Worm (Caenorhabditis elegans): ENCODE measurements around the gene D1014.13.

The D1014.13 gene

DNA sequence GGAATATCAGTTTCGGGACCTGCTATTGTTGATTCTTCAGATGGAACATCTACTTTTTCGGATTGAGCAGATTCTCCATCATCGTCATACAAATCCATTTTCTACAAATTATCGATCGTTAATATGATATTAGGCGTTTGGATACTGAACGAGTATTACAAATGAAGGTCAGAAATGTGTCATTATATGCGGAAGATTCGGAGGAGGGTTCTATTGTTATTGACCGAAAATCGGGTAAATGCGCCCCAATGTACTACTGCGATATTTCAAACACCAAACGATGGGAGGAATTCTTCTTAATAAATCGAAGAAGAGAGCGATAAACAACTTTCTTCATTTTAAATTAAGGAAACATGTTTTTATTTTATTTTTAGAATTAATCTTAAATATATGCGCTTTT lies 16.2 kb upstream of the D1014.13 start, which contains the start of gene spr-1:
spr-1 (minus strand) TSS at position 101 of the 400 bp plus-strand sequence.
- TF ChIP-seq tab-1 (GFP tag; IDR thresholded peaks at IDR 0.05) (no peak), flt-1 (GFP tag; IDR thresholded peaks at IDR 0.05) (no peak), klf-2 (GFP tag; conservative IDR thresholded peaks at IDR 0.05) (no peak), ref-1 (GFP tag; conservative IDR thresholded peaks at IDR 0.05) (no peak), cog-1 (tag; optimal IDR thresholded peaks at IDR 0.05) (no peak), ztf-23 (GFP tag; IDR thresholded peaks at IDR 0.05) (no peak), T22C8.4 (GFP tag; IDR thresholded peaks at IDR 0.05) (no peak), med-1 (GFP tag; optimal IDR thresholded peaks at IDR 0.05; ENCODE audit: insufficient read depth) (no peak)

DNA sequence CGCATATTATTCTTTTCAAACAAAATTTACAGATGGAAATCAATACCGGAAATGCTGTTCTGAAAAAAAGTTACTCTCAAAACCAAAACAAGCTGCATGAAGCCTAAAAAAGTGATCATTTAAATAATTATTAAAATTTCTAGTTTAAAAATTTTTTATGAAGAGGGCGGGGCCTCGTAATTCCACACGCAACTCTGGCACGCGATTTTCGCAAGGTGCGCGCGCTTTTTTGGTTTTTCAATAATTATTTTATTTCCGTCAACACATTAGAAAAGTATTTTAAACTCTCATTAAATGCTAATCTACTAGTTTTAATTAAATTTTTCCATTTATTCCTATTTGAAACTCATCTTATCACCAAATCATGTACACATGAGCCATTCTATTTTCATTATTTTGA lies 15.7 kb upstream of the D1014.13 start:
- TF ChIP-seq med-1 (GFP tag; optimal IDR thresholded peaks at IDR 0.05; ENCODE audit: insufficient read depth) (no peak), ztf-29 (GFP tag; IDR thresholded peaks at IDR 0.05) (no peak), cog-1 (tag; optimal IDR thresholded peaks at IDR 0.05) (no peak), ref-1 (GFP tag; conservative IDR thresholded peaks at IDR 0.05) (no peak), T22C8.4 (GFP tag; IDR thresholded peaks at IDR 0.05) (no peak), tab-1 (GFP tag; IDR thresholded peaks at IDR 0.05) (no peak), ztf-23 (GFP tag; IDR thresholded peaks at IDR 0.05) (no peak), flt-1 (GFP tag; IDR thresholded peaks at IDR 0.05) (no peak), klf-2 (GFP tag; conservative IDR thresholded peaks at IDR 0.05) (no peak)

DNA sequence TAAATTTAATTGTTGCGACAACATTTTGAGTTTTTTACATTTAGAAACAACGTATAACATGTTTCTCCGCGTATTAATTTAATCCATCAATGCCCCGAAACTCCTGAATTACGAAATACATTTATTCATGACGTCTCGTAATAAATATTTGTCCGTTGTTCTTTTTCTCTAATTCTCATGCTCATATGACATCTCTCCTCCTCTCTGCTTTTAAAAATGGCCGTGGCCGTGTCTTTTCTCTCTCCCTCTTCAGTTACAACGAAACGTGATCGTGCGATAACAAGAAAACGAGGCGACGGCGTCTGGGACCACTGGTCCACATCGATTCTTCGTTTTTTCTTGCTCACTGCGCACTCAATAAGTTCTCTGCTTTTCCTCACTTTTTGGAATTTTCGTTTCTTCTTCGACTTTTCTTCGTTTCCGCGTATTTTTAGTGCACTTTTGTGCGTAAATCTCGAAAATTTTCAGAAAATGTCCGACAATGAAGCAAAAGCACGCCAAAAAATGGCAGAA lies 15.2 kb upstream of the D1014.13 start, which contains the start of gene snap-1:
snap-1 (plus strand) TSS at position 463 of the 513 bp plus-strand sequence.
- no peak for TF ChIP-seq flt-1 (GFP tag; IDR thresholded peaks at IDR 0.05)
- no peak for TF ChIP-seq ztf-23 (GFP tag; IDR thresholded peaks at IDR 0.05)
- no peak for TF ChIP-seq tab-1 (GFP tag; IDR thresholded peaks at IDR 0.05)
- TF ChIP-seq ref-1 (GFP tag; conservative IDR thresholded peaks at IDR 0.05) = no peak
- TF ChIP-seq cog-1 (tag; optimal IDR thresholded peaks at IDR 0.05) = no peak
- TF ChIP-seq med-1 (GFP tag; optimal IDR thresholded peaks at IDR 0.05; ENCODE audit: insufficient read depth) = no peak
- TF ChIP-seq ztf-29 (GFP tag; IDR thresholded peaks at IDR 0.05) = no peak
- no peak for TF ChIP-seq T22C8.4 (GFP tag; IDR thresholded peaks at IDR 0.05)
- TF ChIP-seq klf-2 (GFP tag; conservative IDR thresholded peaks at IDR 0.05) = no peak

DNA sequence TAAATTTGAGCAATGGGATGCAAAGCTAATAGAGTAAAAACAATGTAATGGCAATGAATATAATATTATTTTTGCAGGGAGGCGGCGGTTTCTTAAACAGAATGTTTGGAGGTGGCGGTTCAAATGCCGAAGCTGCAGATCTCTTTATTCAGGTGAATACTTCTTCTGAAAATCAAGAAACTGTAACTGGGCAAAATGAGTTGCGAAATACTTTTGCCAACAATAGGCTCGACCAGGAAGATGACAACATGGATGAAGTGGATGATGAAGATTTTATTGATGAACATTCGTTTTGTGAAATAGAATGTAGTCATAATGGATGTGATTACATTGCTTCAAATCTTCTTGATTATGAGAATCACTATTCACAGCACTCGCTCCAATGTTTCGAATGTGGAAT lies 14.6 kb upstream of the D1014.13 start:
- TF ChIP-seq tab-1 (GFP tag; IDR thresholded peaks at IDR 0.05) = no peak
- no peak for TF ChIP-seq ztf-29 (GFP tag; IDR thresholded peaks at IDR 0.05)
- TF ChIP-seq klf-2 (GFP tag; conservative IDR thresholded peaks at IDR 0.05) = no peak
- TF ChIP-seq flt-1 (GFP tag; IDR thresholded peaks at IDR 0.05) = no peak
- no peak for TF ChIP-seq T22C8.4 (GFP tag; IDR thresholded peaks at IDR 0.05)
- no peak for TF ChIP-seq ref-1 (GFP tag; conservative IDR thresholded peaks at IDR 0.05)
- no peak for TF ChIP-seq cog-1 (tag; optimal IDR thresholded peaks at IDR 0.05)
- no peak for TF ChIP-seq ztf-23 (GFP tag; IDR thresholded peaks at IDR 0.05)
- no peak for TF ChIP-seq med-1 (GFP tag; optimal IDR thresholded peaks at IDR 0.05; ENCODE audit: insufficient read depth)

DNA sequence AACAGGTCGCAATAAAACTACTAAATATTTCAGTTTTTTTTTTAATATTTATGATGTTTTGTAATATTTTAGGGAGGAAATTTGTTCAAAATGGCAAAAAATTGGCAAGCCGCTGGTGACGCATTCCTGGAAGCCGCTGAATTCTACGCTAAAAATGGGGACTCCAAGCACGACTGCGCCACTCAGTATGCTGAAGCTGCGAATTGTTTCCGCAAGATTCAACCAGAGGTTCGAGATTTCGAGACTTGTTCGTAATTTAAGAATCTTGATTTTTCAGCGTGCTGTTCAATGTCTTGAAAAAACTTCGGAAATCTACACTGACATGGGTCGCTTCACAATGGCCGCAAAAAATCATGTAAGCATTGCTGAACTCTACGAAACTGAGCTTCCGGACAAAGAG lies 13.8 kb upstream of the D1014.13 start:
- TF ChIP-seq tab-1 (GFP tag; IDR thresholded peaks at IDR 0.05) (no peak), cog-1 (tag; optimal IDR thresholded peaks at IDR 0.05) (no peak), ref-1 (GFP tag; conservative IDR thresholded peaks at IDR 0.05) (no peak), med-1 (GFP tag; optimal IDR thresholded peaks at IDR 0.05; ENCODE audit: insufficient read depth) (no peak), flt-1 (GFP tag; IDR thresholded peaks at IDR 0.05) (no peak), klf-2 (GFP tag; conservative IDR thresholded peaks at IDR 0.05) (no peak), ztf-29 (GFP tag; IDR thresholded peaks at IDR 0.05) (no peak), ztf-23 (GFP tag; IDR thresholded peaks at IDR 0.05) (no peak)

DNA sequence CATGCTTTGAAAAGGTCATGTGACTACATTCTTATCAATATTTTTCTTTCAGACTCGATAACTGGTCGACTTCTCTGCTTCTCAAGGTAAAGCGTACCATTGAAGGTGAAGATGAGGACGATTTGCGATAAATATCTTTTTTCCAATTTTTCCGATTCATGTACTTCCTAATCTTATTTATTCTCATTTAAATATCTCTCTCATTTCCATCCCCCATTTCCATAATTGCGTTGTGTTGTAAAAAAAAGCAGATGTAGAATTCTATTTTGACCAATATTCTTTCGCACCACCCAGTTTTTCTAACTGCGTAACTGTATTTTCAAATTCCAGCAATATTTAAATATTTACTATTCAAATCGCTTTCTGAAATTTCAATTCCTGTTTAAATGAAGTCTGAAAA lies 12.5 kb upstream of the D1014.13 start, which contains the start of gene D1014.4:
D1014.4 (plus strand) TSS at position 301 of the 400 bp plus-strand sequence.
- TF ChIP-seq med-1 (GFP tag; optimal IDR thresholded peaks at IDR 0.05; ENCODE audit: insufficient read depth) = no peak
- TF ChIP-seq ztf-29 (GFP tag; IDR thresholded peaks at IDR 0.05) = no peak
- no peak for TF ChIP-seq flt-1 (GFP tag; IDR thresholded peaks at IDR 0.05)
- no peak for TF ChIP-seq T22C8.4 (GFP tag; IDR thresholded peaks at IDR 0.05)
- no peak for TF ChIP-seq klf-2 (GFP tag; conservative IDR thresholded peaks at IDR 0.05)

DNA sequence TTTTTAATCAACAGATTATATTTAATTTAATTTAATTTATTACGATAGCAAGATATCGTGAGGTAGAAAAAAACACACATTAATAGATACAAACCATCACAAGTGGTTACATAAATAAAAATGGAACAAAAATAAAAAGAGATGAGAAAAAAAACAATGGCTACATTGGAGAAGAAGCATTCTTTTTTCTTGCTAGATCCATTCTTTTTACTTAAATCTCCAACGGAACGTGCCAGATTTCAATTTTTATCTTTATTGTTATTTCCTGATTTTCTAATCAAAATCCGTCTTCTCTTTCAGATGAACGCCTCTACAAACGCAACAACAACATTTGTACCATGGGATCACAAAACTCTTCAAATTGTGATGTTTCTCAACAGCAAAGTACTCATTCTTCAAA lies 1.8 kb upstream of the D1014.13 start, which contains the start of gene D1014.2:
D1014.2 (plus strand) TSS at position 301 of the 400 bp plus-strand sequence.
- no peak for TF ChIP-seq ztf-29 (GFP tag; IDR thresholded peaks at IDR 0.05)
- TF ChIP-seq ztf-23 (GFP tag; IDR thresholded peaks at IDR 0.05) = no peak
- no peak for TF ChIP-seq tab-1 (GFP tag; IDR thresholded peaks at IDR 0.05)
- TF ChIP-seq med-1 (GFP tag; optimal IDR thresholded peaks at IDR 0.05; ENCODE audit: insufficient read depth) = no peak
- TF ChIP-seq klf-2 (GFP tag; conservative IDR thresholded peaks at IDR 0.05) = no peak
- no peak for TF ChIP-seq cog-1 (tag; optimal IDR thresholded peaks at IDR 0.05)
- TF ChIP-seq flt-1 (GFP tag; IDR thresholded peaks at IDR 0.05) = no peak
- no peak for TF ChIP-seq T22C8.4 (GFP tag; IDR thresholded peaks at IDR 0.05)
- no peak for TF ChIP-seq ref-1 (GFP tag; conservative IDR thresholded peaks at IDR 0.05)

DNA sequence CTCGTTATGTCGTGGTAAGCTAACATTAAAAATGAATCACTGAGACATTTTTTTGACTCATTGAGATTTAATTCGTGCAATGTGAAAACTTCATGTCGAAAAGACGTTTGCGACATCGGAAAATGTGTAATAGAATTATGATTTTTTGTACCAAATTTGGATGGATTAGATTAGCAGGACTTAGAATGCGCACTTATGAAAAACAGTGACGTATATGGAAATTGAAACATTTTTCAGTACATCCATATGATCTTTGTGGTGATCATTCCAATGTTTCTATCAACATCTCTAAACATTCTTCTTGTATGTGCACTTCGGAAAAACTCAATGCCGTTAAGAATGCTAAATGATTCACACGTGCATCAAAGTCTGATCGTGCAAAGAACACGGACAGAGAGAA lies 914 bp upstream of the D1014.13 start:
- no peak for TF ChIP-seq cog-1 (tag; optimal IDR thresholded peaks at IDR 0.05)
- TF ChIP-seq med-1 (GFP tag; optimal IDR thresholded peaks at IDR 0.05; ENCODE audit: insufficient read depth) = no peak
- no peak for TF ChIP-seq ref-1 (GFP tag; conservative IDR thresholded peaks at IDR 0.05)
- no peak for TF ChIP-seq flt-1 (GFP tag; IDR thresholded peaks at IDR 0.05)
- no peak for TF ChIP-seq T22C8.4 (GFP tag; IDR thresholded peaks at IDR 0.05)
- TF ChIP-seq klf-2 (GFP tag; conservative IDR thresholded peaks at IDR 0.05) = no peak
- no peak for TF ChIP-seq ztf-23 (GFP tag; IDR thresholded peaks at IDR 0.05)
- no peak for TF ChIP-seq tab-1 (GFP tag; IDR thresholded peaks at IDR 0.05)
- no peak for TF ChIP-seq ztf-29 (GFP tag; IDR thresholded peaks at IDR 0.05)

DNA sequence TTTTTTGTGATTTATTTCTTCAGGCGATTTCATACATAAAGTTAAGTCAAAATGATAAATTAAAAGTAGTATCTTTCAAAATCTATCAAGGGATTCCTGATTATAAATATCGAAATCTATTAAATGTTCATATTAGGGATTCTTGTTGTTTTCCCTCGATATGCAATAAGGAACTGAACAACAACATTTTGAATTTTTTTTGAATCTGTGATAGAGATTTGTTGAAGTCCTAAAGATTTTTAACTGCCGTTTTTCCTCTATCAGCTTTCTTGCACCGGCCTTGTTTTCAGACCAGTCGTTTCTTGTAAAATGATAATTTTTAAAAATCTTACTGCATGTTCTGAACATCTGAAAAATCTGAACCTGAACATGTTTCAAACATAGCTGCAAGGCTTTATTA lies 10.3 kb downstream of the D1014.13 start:
- TF ChIP-seq cog-1 (tag; optimal IDR thresholded peaks at IDR 0.05) = no peak
- no peak for TF ChIP-seq T22C8.4 (GFP tag; IDR thresholded peaks at IDR 0.05)
- TF ChIP-seq tab-1 (GFP tag; IDR thresholded peaks at IDR 0.05) = no peak
- no peak for TF ChIP-seq ref-1 (GFP tag; conservative IDR thresholded peaks at IDR 0.05)
- no peak for TF ChIP-seq klf-2 (GFP tag; conservative IDR thresholded peaks at IDR 0.05)
- TF ChIP-seq ztf-23 (GFP tag; IDR thresholded peaks at IDR 0.05) = no peak
- no peak for TF ChIP-seq ztf-29 (GFP tag; IDR thresholded peaks at IDR 0.05)
- TF ChIP-seq flt-1 (GFP tag; IDR thresholded peaks at IDR 0.05) = no peak
- TF ChIP-seq med-1 (GFP tag; optimal IDR thresholded peaks at IDR 0.05; ENCODE audit: insufficient read depth) = no peak

All from whole organism, midembryonic.